Fruit fly (Drosophila melanogaster): ENCODE data around the gene CG15599.

The CG15599 gene

DNA sequence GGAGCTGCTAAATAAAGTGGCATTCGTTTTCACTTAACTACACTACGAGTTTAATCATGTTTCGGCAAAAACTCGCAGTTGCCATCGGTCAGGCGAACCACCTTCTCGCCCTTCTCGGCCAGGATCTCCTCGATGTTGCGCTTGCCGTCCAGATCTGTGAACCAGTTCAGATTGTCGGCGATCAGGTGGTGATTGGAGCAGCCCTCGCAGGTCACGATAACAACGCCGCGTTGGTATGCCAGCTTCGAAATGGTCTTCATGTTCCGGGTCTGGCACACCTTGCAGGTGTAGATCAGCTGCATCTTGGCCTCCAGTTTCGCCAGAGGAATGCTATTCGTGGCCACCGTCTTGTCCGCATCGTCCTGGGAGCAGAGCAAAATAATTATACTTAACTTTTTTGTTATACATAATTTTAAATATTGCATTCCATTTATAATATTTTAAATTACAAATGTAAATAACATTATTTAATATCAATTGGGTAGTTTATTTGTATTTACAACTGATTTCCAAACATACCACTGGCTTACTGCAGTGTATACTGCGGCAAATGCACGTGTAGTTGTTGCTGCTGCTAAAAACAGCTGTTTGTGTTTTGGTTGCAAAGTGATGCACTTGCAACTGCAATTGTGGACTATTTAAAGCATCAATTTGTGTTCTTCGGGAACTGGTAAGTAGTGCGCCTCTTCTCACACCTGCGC lies 44.7 kb upstream of the CG15599 start:
- TF ChIP-seq OdsH (GFP tag; optimal IDR thresholded peaks at IDR 0.05) = no peak
- TF ChIP-seq Jra (GFP tag; optimal IDR thresholded peaks at IDR 0.05) = no peak
- no peak for TF ChIP-seq dsf (GFP tag; optimal IDR thresholded peaks at IDR 0.05; ENCODE audit: borderline replicate concordance)
- TF ChIP-seq tai (GFP tag; optimal IDR thresholded peaks at IDR 0.05) = no peak
- TF ChIP-seq Sp1 (GFP tag; optimal IDR thresholded peaks at IDR 0.05) = no peak
- TF ChIP-seq Rel (GFP tag; optimal IDR thresholded peaks at IDR 0.05) = no peak
- no peak for TF ChIP-seq Rel (tag; optimal IDR thresholded peaks at IDR 0.05)
- no peak for TF ChIP-seq psq (GFP tag; optimal IDR thresholded peaks at IDR 0.05)
- TF ChIP-seq Vsx2 (GFP tag; optimal IDR thresholded peaks at IDR 0.05; ENCODE audit: partially characterized antibody) = no peak
- no peak for TF ChIP-seq brk (GFP tag; optimal IDR thresholded peaks at IDR 0.05)
- TF ChIP-seq woc (GFP tag; optimal IDR thresholded peaks at IDR 0.05) = no peak
- TF ChIP-seq dmrt93B (GFP tag; optimal IDR thresholded peaks at IDR 0.05) = no peak
- TF ChIP-seq sage (GFP tag; optimal IDR thresholded peaks at IDR 0.05) = no peak
- no peak for TF ChIP-seq CG32264 (GFP tag; optimal IDR thresholded peaks at IDR 0.05)
- TF ChIP-seq HLH106 (tag; optimal IDR thresholded peaks at IDR 0.05) = no peak
- TF ChIP-seq ey (GFP tag; optimal IDR thresholded peaks at IDR 0.05) = no peak

DNA sequence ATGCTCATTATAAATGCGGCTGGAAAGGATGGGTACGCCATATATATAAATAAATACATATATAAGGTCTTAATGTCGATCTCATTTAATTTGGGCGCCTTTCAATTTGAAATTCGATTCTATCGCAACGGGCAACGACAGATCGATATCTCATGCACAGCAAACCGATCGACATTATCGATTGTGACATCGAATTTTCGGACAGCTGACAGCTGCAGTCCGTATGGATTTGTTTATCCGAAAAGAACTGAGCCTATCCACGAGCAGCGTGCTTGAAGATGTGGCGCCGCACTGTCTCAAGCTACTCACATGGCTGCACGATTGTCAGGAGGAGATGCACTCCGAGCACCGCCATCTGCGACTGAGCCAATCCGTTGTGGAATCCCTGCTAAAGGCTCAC lies 43.3 kb upstream of the CG15599 start, which contains the start of gene CG8191:
Gene CG8191, plus strand, starts transcription at position 211 of the 400 bp plus-strand sequence.
- TF ChIP-seq N (GFP tag; optimal IDR thresholded peaks at IDR 0.05) (no peak), tai (GFP tag; optimal IDR thresholded peaks at IDR 0.05) (no peak), CG32264 (GFP tag; optimal IDR thresholded peaks at IDR 0.05) (no peak), Rel (GFP tag; optimal IDR thresholded peaks at IDR 0.05) (no peak), Rel (tag; optimal IDR thresholded peaks at IDR 0.05) (no peak), brk (GFP tag; optimal IDR thresholded peaks at IDR 0.05) (no peak), CG9705 (GFP tag; optimal IDR thresholded peaks at IDR 0.05) (no peak), Sp1 (GFP tag; optimal IDR thresholded peaks at IDR 0.05) (no peak), Vsx2 (GFP tag; optimal IDR thresholded peaks at IDR 0.05; ENCODE audit: partially characterized antibody) (no peak), Mio (GFP tag; optimal IDR thresholded peaks at IDR 0.05) (no peak), lola (GFP tag; optimal IDR thresholded peaks at IDR 0.05) (no peak), dmrt93B (GFP tag; optimal IDR thresholded peaks at IDR 0.05) (no peak)

DNA sequence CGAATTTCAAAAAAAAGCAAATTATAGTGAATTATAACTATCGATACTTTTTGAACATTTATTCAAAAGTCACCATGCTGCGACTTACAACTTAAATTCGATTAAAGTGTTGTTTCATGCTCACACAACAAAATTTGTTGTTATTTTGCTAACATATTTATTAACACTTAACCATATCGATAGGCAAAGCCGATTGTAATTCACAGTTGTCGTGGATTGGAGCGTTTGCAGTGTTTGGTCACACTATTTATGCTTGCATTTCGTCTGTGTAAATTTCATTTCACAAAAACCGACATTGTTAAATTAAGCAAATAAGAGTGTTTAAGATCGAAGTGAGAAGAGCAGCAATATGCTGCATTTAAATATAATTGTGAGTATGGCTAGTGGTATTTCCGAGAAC lies 23.8 kb upstream of the CG15599 start, which contains the start of gene HUWE1:
Gene HUWE1, plus strand, starts transcription at position 220 of the 400 bp plus-strand sequence.
- TF ChIP-seq Hnf4 (GFP tag; optimal IDR thresholded peaks at IDR 0.05) = no peak
- no peak for TF ChIP-seq Dif (GFP tag; optimal IDR thresholded peaks at IDR 0.05; ENCODE audit: partially characterized antibody)
- TF ChIP-seq CG32264 (GFP tag; optimal IDR thresholded peaks at IDR 0.05) = no peak
- no peak for TF ChIP-seq usp (GFP tag; optimal IDR thresholded peaks at IDR 0.05)
- no peak for TF ChIP-seq N (GFP tag; optimal IDR thresholded peaks at IDR 0.05)
- TF ChIP-seq brk (GFP tag; optimal IDR thresholded peaks at IDR 0.05) = no peak
- no peak for TF ChIP-seq Rel (GFP tag; optimal IDR thresholded peaks at IDR 0.05)
- TF ChIP-seq Rel (tag; optimal IDR thresholded peaks at IDR 0.05) = peak; percentile 27
- peak; percentile 19 for TF ChIP-seq Sp1 (GFP tag; optimal IDR thresholded peaks at IDR 0.05)

DNA sequence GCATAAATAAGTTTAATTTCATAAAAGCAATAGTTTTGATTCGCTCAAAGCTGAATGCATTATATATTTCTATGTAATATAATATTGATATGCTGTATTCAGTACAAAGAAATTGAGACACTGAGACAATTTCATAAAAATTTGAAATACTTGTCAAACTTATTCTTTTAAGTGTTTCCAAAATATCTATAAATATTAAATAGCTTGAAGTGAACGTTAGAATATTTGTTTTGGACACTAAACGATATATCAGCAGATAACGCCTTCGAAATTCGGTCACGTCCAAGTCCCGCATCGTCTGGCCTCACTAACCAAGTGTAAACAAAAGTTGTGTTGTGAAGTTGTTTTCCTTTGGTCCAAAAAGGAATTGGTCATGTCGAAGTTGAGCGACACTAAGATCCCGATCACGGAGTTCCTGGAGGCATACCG lies 22.1 kb upstream of the CG15599 start:
- no peak for TF ChIP-seq CrebA (GFP tag; optimal IDR thresholded peaks at IDR 0.05; ENCODE audit: borderline replicate concordance)
- TF ChIP-seq Jra (GFP tag; optimal IDR thresholded peaks at IDR 0.05) = no peak
- no peak for TF ChIP-seq Vsx2 (GFP tag; optimal IDR thresholded peaks at IDR 0.05; ENCODE audit: partially characterized antibody)
- TF ChIP-seq Dfd (GFP tag; optimal IDR thresholded peaks at IDR 0.05) = no peak
- peak; percentile 68 for TF ChIP-seq Myc (optimal IDR thresholded peaks at IDR 0.05)

DNA sequence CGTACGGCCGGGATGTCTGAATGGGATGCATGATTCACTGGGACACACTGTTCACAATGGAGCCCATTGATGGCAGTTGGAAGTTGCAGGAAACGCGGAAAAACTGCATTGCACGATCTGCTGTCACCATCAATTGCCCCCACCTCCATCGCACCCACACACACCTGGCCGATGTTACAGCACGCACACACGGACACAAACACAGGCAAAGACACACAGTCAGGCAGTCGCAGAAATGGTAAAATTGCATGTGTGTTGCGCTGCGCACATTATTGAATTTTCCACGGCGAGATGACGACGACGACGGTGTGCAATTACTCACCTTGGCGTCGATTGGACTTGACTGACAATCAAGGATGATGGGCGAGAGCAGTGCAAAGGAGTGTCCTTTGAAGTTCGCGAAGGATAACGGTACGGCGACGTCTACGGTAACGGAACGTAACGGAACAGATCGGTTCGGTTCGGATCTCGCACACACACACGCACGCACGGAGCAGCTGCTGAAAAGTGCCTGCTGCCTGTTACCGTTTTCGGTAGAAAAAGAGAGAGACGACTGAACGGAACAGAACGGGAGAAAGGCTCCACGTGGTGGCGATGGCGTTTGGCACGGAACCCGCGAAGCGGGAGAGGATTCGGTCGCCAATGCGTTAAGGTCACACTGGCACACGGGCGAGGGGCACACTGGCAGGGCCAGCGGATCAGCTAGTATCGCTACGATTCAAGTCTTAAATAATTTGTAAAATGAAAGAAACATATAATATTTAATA lies 21.5 kb upstream of the CG15599 start, which contains the start of the genes CG9281 and CG15601:
Gene CG9281, minus strand, starts transcription at position 556 of the 767 bp plus-strand sequence.
Gene CG15601, plus strand, starts transcription at position 664 of the 767 bp plus-strand sequence.
- TF ChIP-seq jim (GFP tag; optimal IDR thresholded peaks at IDR 0.05) = no peak
- peak; percentile 22 for TF ChIP-seq N (GFP tag; optimal IDR thresholded peaks at IDR 0.05)
- no peak for TF ChIP-seq dmrt93B (GFP tag; optimal IDR thresholded peaks at IDR 0.05)
- TF ChIP-seq sage (GFP tag; optimal IDR thresholded peaks at IDR 0.05) = no peak
- TF ChIP-seq Abd-B (GFP tag; optimal IDR thresholded peaks at IDR 0.05) = no peak
- peak; percentile 30 for TF ChIP-seq Sp1 (GFP tag; optimal IDR thresholded peaks at IDR 0.05)
- TF ChIP-seq sv (GFP tag; optimal IDR thresholded peaks at IDR 0.05) = peak; percentile 22
- TF ChIP-seq HLH106 (tag; optimal IDR thresholded peaks at IDR 0.05) = peak; percentile 3
- TF ChIP-seq tai (GFP tag; optimal IDR thresholded peaks at IDR 0.05) = no peak
- no peak for TF ChIP-seq Rel (GFP tag; optimal IDR thresholded peaks at IDR 0.05)
- peak; percentile 8 for TF ChIP-seq Rel (tag; optimal IDR thresholded peaks at IDR 0.05)
